Fruit fly (Drosophila melanogaster) Kc167 (cell line): ENCODE results near the gene CG5892.

ENCODE experiments used
- insv ChIP-seq: fragments of >200 bp; optimal IDR thresholded peaks from 3 replicates; lab custom pipeline; 2018; ENCODE audit warnings: missing external identifiers
- psq ChIP-seq: fragments of >200 bp; optimal IDR thresholded peaks from 2 replicates; lab custom pipeline; 2017; ENCODE audit warnings: missing external identifiers
- ttk ChIP-seq: sonication (Bioruptor generic); optimal IDR thresholded peaks from 2 replicates; lab custom pipeline; 2017; ENCODE audit warnings: missing external identifiers

DNA sequence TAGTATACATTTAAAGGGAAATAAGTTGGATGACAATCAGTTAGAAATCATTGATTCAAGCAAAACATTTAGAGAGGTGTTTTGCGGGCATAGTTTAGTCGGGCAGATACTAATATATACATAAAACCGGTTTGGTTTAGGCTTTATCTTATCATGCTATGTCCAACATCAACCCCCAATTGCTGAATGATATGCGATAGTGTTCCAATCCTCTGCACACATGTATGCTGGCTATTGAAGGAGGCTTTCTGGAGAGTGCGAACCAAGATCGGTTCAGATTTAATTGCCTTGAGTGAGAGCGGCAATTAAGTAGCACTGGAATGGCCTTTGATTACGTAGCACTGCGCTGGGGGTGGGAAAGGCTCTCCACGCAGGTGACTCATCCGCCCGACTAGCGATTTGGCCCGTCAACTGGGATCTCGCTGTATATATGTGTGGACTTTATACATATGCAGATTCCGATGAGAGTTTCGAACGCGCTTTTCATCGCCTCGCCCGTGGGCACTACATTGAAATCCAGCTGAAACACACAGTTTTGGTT, 25.6 kb downstream of the CG5892 start:
- TF ChIP-seq ttk (lab: Kevin White, UChicago) (no peak), insv (lab: Kevin White, UChicago) (no peak), psq (lab: Kevin White, UChicago) (no peak)
